Fruit fly (Drosophila melanogaster) Kc167 (cell line): Measurements from ENCODE around the gene Dad.

Source experiments
- h ChIP-seq: fragments of >200 bp; optimal IDR thresholded peaks from 3 replicates; lab custom pipeline; 2018; ENCODE audit warnings: missing external identifiers
- psq ChIP-seq: fragments of >200 bp; optimal IDR thresholded peaks from 2 replicates; lab custom pipeline; 2017; ENCODE audit warnings: missing external identifiers
- ttk ChIP-seq: sonication (Bioruptor generic); optimal IDR thresholded peaks from 2 replicates; lab custom pipeline; 2017; ENCODE audit warnings: missing external identifiers

DNA sequence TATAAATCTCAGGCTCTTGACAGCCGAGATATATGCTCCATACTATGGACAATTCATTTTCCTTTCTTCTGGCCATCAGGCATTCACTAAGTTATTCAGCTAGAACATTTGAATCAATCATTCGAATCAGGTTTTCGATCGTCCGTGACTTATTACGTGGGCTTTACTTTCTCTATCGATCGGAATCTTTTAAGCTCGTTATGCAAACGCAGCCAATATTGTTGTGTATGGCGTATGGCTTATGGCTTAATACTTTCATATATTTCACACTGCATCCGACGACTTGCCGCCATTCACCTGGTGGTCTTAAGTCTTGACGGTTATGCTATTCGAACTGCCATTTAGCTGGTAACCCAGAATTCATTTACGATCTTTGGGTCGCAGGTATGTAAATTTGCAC is 37.6 kb upstream of the Dad start:
- TF ChIP-seq h (lab: Kevin White, UChicago): no peak
- TF ChIP-seq psq (lab: Kevin White, UChicago): no peak
- TF ChIP-seq ttk (lab: Kevin White, UChicago): no peak
